Worm (Caenorhabditis elegans): ENCODE data around the gene R151.10.
A peak's percentile ranks its signal among the peaks of the same experiment; 100 is the strongest.

- TF ChIP-seq lsy-2 (tag; optimal IDR thresholded peaks at IDR 0.05) (peak; percentile 61 to 86), unc-55 (GFP tag; optimal IDR thresholded peaks at IDR 0.05) (no peak), snpc-4 (tag; optimal IDR thresholded peaks at IDR 0.05) (peak; percentile 74), ama-1 (optimal IDR thresholded peaks at IDR 0.05) (no peak), nhr-237 (tag; optimal IDR thresholded peaks at IDR 0.05) (no peak), ceh-82 (tag; optimal IDR thresholded peaks at IDR 0.05) (no peak), elt-3 (tag; optimal IDR thresholded peaks at IDR 0.05) (no peak)
Observed at ce11 chrIII:7234148-7234547, 3.4 kb upstream of the R151.10 start, which contains the start of gene ndus-8.

All from whole organism, L2 larva.